Fruit fly (Drosophila melanogaster): ENCODE results near the gene dmrt11E.

- TF ChIP-seq Mnt (GFP tag; optimal IDR thresholded peaks at IDR 0.05) (no peak), Hr96 (GFP tag; optimal IDR thresholded peaks at IDR 0.05) (no peak), Crg-1 (GFP tag; optimal IDR thresholded peaks at IDR 0.05) (no peak), CG12768 (GFP tag; optimal IDR thresholded peaks at IDR 0.05) (no peak), toe (GFP tag; optimal IDR thresholded peaks at IDR 0.05) (no peak), CG1620 (GFP tag; optimal IDR thresholded peaks at IDR 0.05) (no peak), pad (GFP tag; optimal IDR thresholded peaks at IDR 0.05) (no peak), CG5204 (GFP tag; optimal IDR thresholded peaks at IDR 0.05) (no peak), tj (GFP tag; optimal IDR thresholded peaks at IDR 0.05) (no peak)
These were observed 21.0 kb upstream of the dmrt11E start for dm6 chrX:13346998-13347397.
